Fruit fly (Drosophila melanogaster) whole organism: Measurements from ENCODE around the gene CG14331.

ENCODE experiments used
- CG8478 ChIP-seq: fragments of >200 bp; optimal IDR thresholded peaks from 2 replicates; lab custom pipeline; 2018; ENCODE audit warnings: inconsistent platforms
- Dll ChIP-seq: fragments of >200 bp; optimal IDR thresholded peaks from 2 replicates; lab custom pipeline; 2017
- EcR ChIP-seq, 2 experiments: fragments of >200 bp; optimal IDR thresholded peaks; 2 replicates each; lab custom pipeline; 2017; ENCODE audit warnings: missing biosample characterization in 2 of 2, missing genetic modification characterization in 2 of 2, missing genetic modification reagents in 2 of 2
- pan ChIP-seq: fragments of >200 bp; optimal IDR thresholded peaks from 2 replicates; lab custom pipeline; 2017
- psq ChIP-seq: fragments of >200 bp; optimal IDR thresholded peaks from 2 replicates; lab custom pipeline; 2017
- usp ChIP-seq: fragments of >200 bp; optimal IDR thresholded peaks from 2 replicates; lab custom pipeline; 2017; ENCODE audit warnings: missing biosample characterization, missing genetic modification characterization, mixed read lengths

The CG14331 gene

dm6 chr3R:17418459-17418858 is 22.1 kb downstream of the CG14331 start, which contains the start of gene CG42834:
TSS of gene CG42834 (plus strand) at chr3R:17418759.
- TF ChIP-seq usp (GFP tag; lab: Kevin White, UChicago) (no peak), pan (lab: Kevin White, UChicago) (no peak), EcR (GFP tag; optimal IDR thresholded peaks at IDR 0.05; lab: Kevin White, UChicago) (no peak), CG8478 (lab: Kevin White, UChicago) (no peak), psq (no peak), Dll (lab: Kevin White, UChicago) (no peak)

dm6 chr3R:17417167-17417566 is 23.4 kb downstream of the CG14331 start, which contains the start of gene CG33333:
TSS of gene CG33333 (plus strand) at chr3R:17417467.
- TF ChIP-seq usp (GFP tag; lab: Kevin White, UChicago) (no peak), pan (lab: Kevin White, UChicago) (no peak), psq (no peak), CG8478 (lab: Kevin White, UChicago) (no peak), EcR (GFP tag; optimal IDR thresholded peaks at IDR 0.05; lab: Kevin White, UChicago) (no peak), Dll (lab: Kevin White, UChicago) (no peak)

dm6 chr3R:17415439-17415838 is 25.1 kb downstream of the CG14331 start, which contains the start of gene CG5866:
TSS of gene CG5866 (plus strand) at chr3R:17415739.
- TF ChIP-seq CG8478 (lab: Kevin White, UChicago) (no peak), Dll (lab: Kevin White, UChicago) (no peak), EcR (GFP tag; optimal IDR thresholded peaks at IDR 0.05; lab: Kevin White, UChicago) (no peak), usp (GFP tag; lab: Kevin White, UChicago) (no peak), psq (no peak), pan (lab: Kevin White, UChicago) (no peak)

- TF ChIP-seq EcR (GFP tag; optimal IDR thresholded peaks at IDR 0.05; lab: Kevin White, UChicago) (no peak), pan (lab: Kevin White, UChicago) (no peak), usp (GFP tag; lab: Kevin White, UChicago) (no peak)
Observed at dm6 chr3R:17413601-17414000, 26.9 kb downstream of the CG14331 start, which contains the start of gene CG42822. TSS of gene CG42822 (plus strand) at chr3R:17413901.

dm6 chr3R:17412458-17413127 is 27.9 kb downstream of the CG14331 start, which contains the start of gene CG42821:
TSS of gene CG42821 (plus strand) at chr3R:17413077.
- TF ChIP-seq pan (lab: Kevin White, UChicago) (no peak), Dll (lab: Kevin White, UChicago) (no peak), psq (no peak), EcR (GFP tag; optimal IDR thresholded peaks at IDR 0.05; lab: Kevin White, UChicago) (no peak), CG8478 (lab: Kevin White, UChicago) (no peak), usp (GFP tag; lab: Kevin White, UChicago) (no peak)

- no peak for TF ChIP-seq pan (lab: Kevin White, UChicago)
Observed at dm6 chr3R:17410808-17411207, 29.7 kb downstream of the CG14331 start, which contains the start of gene CG5863. TSS of gene CG5863 (plus strand) at chr3R:17411108.

dm6 chr3R:17409319-17409718 is 31.2 kb downstream of the CG14331 start, which contains the start of gene CG5860:
TSS of gene CG5860 (plus strand) at chr3R:17409619.
- TF ChIP-seq Dll (lab: Kevin White, UChicago), result no peak
- TF ChIP-seq psq, result no peak
- TF ChIP-seq pan (lab: Kevin White, UChicago), result no peak
- no peak for TF ChIP-seq CG8478 (lab: Kevin White, UChicago)

dm6 chr3R:17407576-17407975 is 33.0 kb downstream of the CG14331 start, which contains the start of gene CG17283:
TSS of gene CG17283 (plus strand) at chr3R:17407876.
- TF ChIP-seq EcR (GFP tag; optimal IDR thresholded peaks at IDR 0.05; lab: Kevin White, UChicago) (no peak), Dll (lab: Kevin White, UChicago) (no peak), CG8478 (lab: Kevin White, UChicago) (no peak)

- TF ChIP-seq Dll (lab: Kevin White, UChicago), result no peak
- TF ChIP-seq pan (lab: Kevin White, UChicago), result no peak
- TF ChIP-seq CG8478 (lab: Kevin White, UChicago), result no peak
- TF ChIP-seq psq, result no peak
- no peak for TF ChIP-seq usp (GFP tag; lab: Kevin White, UChicago)
- no peak for TF ChIP-seq EcR (GFP tag; optimal IDR thresholded peaks at IDR 0.05; lab: Kevin White, UChicago)
Observed at dm6 chr3R:17406411-17406810, 34.1 kb downstream of the CG14331 start, which contains the start of the genes CG42824 and CG42798. TSS of gene CG42824 (minus strand) at chr3R:17406511. TSS of gene CG42798 (plus strand) at chr3R:17406678.

- TF ChIP-seq psq (no peak), pan (lab: Kevin White, UChicago) (no peak), EcR (GFP tag; optimal IDR thresholded peaks at IDR 0.05; lab: Kevin White, UChicago) (no peak), CG8478 (lab: Kevin White, UChicago) (no peak), Dll (lab: Kevin White, UChicago) (no peak), usp (GFP tag; lab: Kevin White, UChicago) (no peak)
Observed at dm6 chr3R:17405009-17405408, 35.5 kb downstream of the CG14331 start, which contains the start of gene CG42823. TSS of gene CG42823 (minus strand) at chr3R:17405109.

dm6 chr3R:17404155-17404554 is 36.4 kb downstream of the CG14331 start:
- no peak for TF ChIP-seq CG8478 (lab: Kevin White, UChicago)
- no peak for TF ChIP-seq EcR (GFP tag; optimal IDR thresholded peaks at IDR 0.05; lab: Kevin White, UChicago)
- no peak for TF ChIP-seq usp (GFP tag; lab: Kevin White, UChicago)
- no peak for TF ChIP-seq psq
- no peak for TF ChIP-seq Dll (lab: Kevin White, UChicago)
- no peak for TF ChIP-seq pan (lab: Kevin White, UChicago)

- no peak for TF ChIP-seq Dll (lab: Kevin White, UChicago)
- no peak for TF ChIP-seq pan (lab: Kevin White, UChicago)
- no peak for TF ChIP-seq CG8478 (lab: Kevin White, UChicago)
- no peak for TF ChIP-seq psq
- TF ChIP-seq usp (GFP tag; lab: Kevin White, UChicago), result no peak
Observed at dm6 chr3R:17403618-17404017, 36.9 kb downstream of the CG14331 start, which contains the start of gene CG34280. TSS of gene CG34280 (minus strand) at chr3R:17403718.
